Worm (Caenorhabditis elegans): Measurements from ENCODE around the gene srw-11.
"Not testable (repeated sequence)": the region's sequence is repeated elsewhere in the genome, so short reads cannot be mapped to it uniquely, and the experiment has no call there.

Gene srw-11

ce11 chrV:15216705-15217104 lies 23.4 kb downstream of the srw-11 start, which contains the start of gene sri-25:
TSS of gene sri-25 (plus strand) at chrV:15217005.
- no peak for TF ChIP-seq hlh-6 (tag; optimal IDR thresholded peaks at IDR 0.05)
- TF ChIP-seq npax-4 (tag; optimal IDR thresholded peaks at IDR 0.05) = no peak
- no peak for TF ChIP-seq unc-42 (tag; optimal IDR thresholded peaks at IDR 0.05)
- TF ChIP-seq che-1 (tag; optimal IDR thresholded peaks at IDR 0.05) = no peak
- no peak for TF ChIP-seq ahr-1 (tag; optimal IDR thresholded peaks at IDR 0.05)
- no peak for TF ChIP-seq ceh-45 (GFP tag; IDR thresholded peaks at IDR 0.05)
- TF ChIP-seq ceh-24 (tag; optimal IDR thresholded peaks at IDR 0.05) = no peak
- TF ChIP-seq pat-9 (tag; optimal IDR thresholded peaks at IDR 0.05) = no peak
- no peak for TF ChIP-seq hlh-13 (GFP tag; optimal IDR thresholded peaks at IDR 0.05)
- TF ChIP-seq eyg-1 (tag; optimal IDR thresholded peaks at IDR 0.05) = no peak
- no peak for TF ChIP-seq ttx-3 (tag; optimal IDR thresholded peaks at IDR 0.05)
- no peak for TF ChIP-seq ceh-9 (tag; optimal IDR thresholded peaks at IDR 0.05)
- TF ChIP-seq dmd-4 (tag; optimal IDR thresholded peaks at IDR 0.05; ENCODE audit: borderline replicate concordance) = no peak
- no peak for TF ChIP-seq fkh-6 (tag; optimal IDR thresholded peaks at IDR 0.05)
- TF ChIP-seq nfya-1 (tag; optimal IDR thresholded peaks at IDR 0.05) = no peak
- TF ChIP-seq ceh-6 (GFP tag; optimal IDR thresholded peaks at IDR 0.05) = no peak
- TF ChIP-seq hlh-30 (tag; optimal IDR thresholded peaks at IDR 0.05; ENCODE audit: insufficient read depth) = no peak

DNA sequence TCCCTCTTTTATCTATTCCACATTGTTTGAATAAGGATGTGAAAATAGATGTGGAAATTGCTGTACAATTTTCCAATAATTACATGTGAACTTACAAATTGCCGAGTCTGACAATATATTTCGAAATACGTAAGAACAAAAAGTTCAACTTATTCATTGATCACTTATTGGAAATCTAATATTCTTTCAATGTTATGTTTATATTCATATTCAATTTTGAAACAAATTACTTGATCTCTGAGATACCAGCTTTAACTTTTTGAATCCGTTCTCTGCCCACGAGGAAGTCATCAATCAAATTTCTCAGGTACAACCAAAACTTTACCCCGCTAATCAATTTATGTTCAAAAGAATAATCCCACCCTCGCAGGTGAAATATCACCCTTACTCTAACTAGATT lies 24.9 kb downstream of the srw-11 start, which contains the start of gene sri-26:
sri-26 (plus strand) TSS at position 301 of the 400 bp plus-strand sequence.
- not testable (repeated sequence) for TF ChIP-seq unc-42 (tag; optimal IDR thresholded peaks at IDR 0.05); ceh-14 (tag; optimal IDR thresholded peaks at IDR 0.05); mec-3 (tag; optimal IDR thresholded peaks at IDR 0.05; ENCODE audit: borderline replicate concordance)

- TF ChIP-seq K02D7.2, odd-2, eyg-1 (tag; optimal IDR thresholded peaks at IDR 0.05): not testable (repeated sequence)
These were observed 28.2 kb downstream of the srw-11 start, which contains the start of gene sri-24 for ce11 chrV:15211869-15212268. TSS of gene sri-24 (plus strand) at chrV:15212169.

ce11 chrV:15207681-15208080 lies 32.4 kb downstream of the srw-11 start, which contains the start of gene C41G6.12:
TSS of gene C41G6.12 (minus strand) at chrV:15207781.
- TF ChIP-seq hlh-15 (tag; optimal IDR thresholded peaks at IDR 0.05); nfya-1 (tag; optimal IDR thresholded peaks at IDR 0.05); hlh-13 (GFP tag; optimal IDR thresholded peaks at IDR 0.05): not testable (repeated sequence)

DNA sequence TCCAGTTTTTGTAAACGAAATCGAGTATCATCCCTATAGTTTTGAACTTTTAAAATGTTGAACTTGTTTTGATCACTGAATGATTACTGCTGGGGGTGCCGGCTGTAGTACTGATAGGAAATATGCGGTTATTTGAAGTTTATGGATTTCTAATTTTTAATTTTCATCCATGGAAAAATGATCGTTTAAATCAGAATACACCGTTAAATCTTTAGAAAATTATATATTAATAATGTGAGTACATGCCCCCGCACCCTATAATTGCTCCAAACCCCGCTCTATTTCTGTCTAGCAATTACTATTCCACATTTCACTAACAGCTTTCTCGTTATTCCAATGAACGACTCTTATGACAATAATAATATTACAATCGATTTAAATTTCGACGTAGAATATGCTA lies 40.3 kb downstream of the srw-11 start, which contains the start of gene Y75B12B.10:
Y75B12B.10 (plus strand) TSS at position 301 of the 400 bp plus-strand sequence.
- no peak for TF ChIP-seq fkh-6 (tag; optimal IDR thresholded peaks at IDR 0.05)
- no peak for TF ChIP-seq ceh-31 (tag; optimal IDR thresholded peaks at IDR 0.05)
- TF ChIP-seq mec-3 (tag; optimal IDR thresholded peaks at IDR 0.05; ENCODE audit: borderline replicate concordance) = no peak
- no peak for TF ChIP-seq pha-4 (tag; optimal IDR thresholded peaks at IDR 0.05)
- no peak for TF ChIP-seq syd-9 (tag; optimal IDR thresholded peaks at IDR 0.05)
- no peak for TF ChIP-seq ceh-18 (tag; optimal IDR thresholded peaks at IDR 0.05)
- TF ChIP-seq ceh-2 (tag; optimal IDR thresholded peaks at IDR 0.05) = no peak
- TF ChIP-seq gmeb-2 (tag; optimal IDR thresholded peaks at IDR 0.05) = no peak
- TF ChIP-seq nhr-232 (tag; optimal IDR thresholded peaks at IDR 0.05) = no peak
- TF ChIP-seq rnt-1 (tag; optimal IDR thresholded peaks at IDR 0.05) = no peak
- no peak for TF ChIP-seq ceh-19 (GFP tag; optimal IDR thresholded peaks at IDR 0.05)
- TF ChIP-seq sox-2 (GFP tag; IDR thresholded peaks at IDR 0.05) = no peak
- no peak for TF ChIP-seq dve-1 (tag; optimal IDR thresholded peaks at IDR 0.05)
- TF ChIP-seq sox-4 (tag; optimal IDR thresholded peaks at IDR 0.05) = no peak
